Worm (Caenorhabditis elegans) whole organism, L3 larva: ENCODE data around the gene ugt-48.

Experiments used
- R02D3.7 ChIP-seq: fragments of 150-350 bp; optimal IDR thresholded peaks from 2 replicates; lab custom pipeline; 2014; ENCODE audit warnings: missing biosample characterization, missing genetic modification characterization
- ZK546.5 ChIP-seq: sonication (generic microtip); optimal IDR thresholded peaks from 2 replicates; lab custom pipeline; 2017; ENCODE audit warnings: missing biosample characterization, missing genetic modification characterization
- aly-2 ChIP-seq: fragments of 150-350 bp; optimal IDR thresholded peaks from 2 replicates; lab custom pipeline; 2014; ENCODE audit warnings: missing biosample characterization, missing genetic modification characterization
- ama-1 ChIP-seq: fragments of 150-350 bp; optimal IDR thresholded peaks from 2 replicates; lab custom pipeline; 2018
- ceh-28 ChIP-seq: fragments of 150-350 bp; optimal IDR thresholded peaks from 2 replicates; lab custom pipeline; 2014; ENCODE audit warnings: missing biosample characterization, missing genetic modification reagents, missing genetic modification characterization
- ceh-9 ChIP-seq: sonication (generic microtip); optimal IDR thresholded peaks from 2 replicates; lab custom pipeline; 2018; ENCODE audit warnings: missing biosample characterization, missing genetic modification characterization
- egl-5 ChIP-seq: fragments of 150-350 bp; optimal IDR thresholded peaks from 2 replicates; lab custom pipeline; 2017; ENCODE audit warnings: missing biosample characterization, missing genetic modification reagents, missing genetic modification characterization, inconsistent platforms
- elt-1 ChIP-seq: fragments of 150-350 bp; optimal IDR thresholded peaks from 2 replicates; lab custom pipeline; 2014; ENCODE audit warnings: missing biosample characterization, missing genetic modification characterization
- elt-2 ChIP-seq: sonication (generic microtip); optimal IDR thresholded peaks from 2 replicates; lab custom pipeline; 2016; ENCODE audit warnings: missing genetic modification reagents, mild to moderate bottlenecking, missing genetic modification characterization, missing compliant biosample characterization
- fkh-10 ChIP-seq: sonication (generic microtip); optimal IDR thresholded peaks from 2 replicates; lab custom pipeline; 2017; ENCODE audit warnings: missing biosample characterization, missing genetic modification reagents, missing genetic modification characterization
- fkh-2 ChIP-seq: fragments of 150-350 bp; optimal IDR thresholded peaks from 2 replicates; lab custom pipeline; 2014; ENCODE audit warnings: missing biosample characterization, missing genetic modification reagents, missing genetic modification characterization
- fos-1 ChIP-seq: fragments of 150-350 bp; optimal IDR thresholded peaks from 2 replicates; lab custom pipeline; 2014; ENCODE audit warnings: missing biosample characterization, missing genetic modification characterization
- hmg-11 ChIP-seq: sonication (generic microtip); optimal IDR thresholded peaks from 2 replicates; lab custom pipeline; 2016; ENCODE audit warnings: missing genetic modification characterization, missing compliant biosample characterization
- jun-1 ChIP-seq: fragments of 150-350 bp; optimal IDR thresholded peaks from 2 replicates; lab custom pipeline; 2014; ENCODE audit warnings: missing biosample characterization, missing genetic modification reagents, missing genetic modification characterization
- lin-15B ChIP-seq: fragments of 150-350 bp; optimal IDR thresholded peaks from 2 replicates; lab custom pipeline; 2014; ENCODE audit warnings: missing biosample characterization, missing genetic modification characterization
- lin-39 ChIP-seq: fragments of 150-350 bp; optimal IDR thresholded peaks from 2 replicates; lab custom pipeline; 2018; ENCODE audit warnings: missing biosample characterization, missing genetic modification reagents, missing genetic modification characterization
- lsy-12 ChIP-seq: sonication (generic microtip); optimal IDR thresholded peaks from 2 replicates; lab custom pipeline; 2016; ENCODE audit warnings: mild to moderate bottlenecking, missing genetic modification characterization, missing compliant biosample characterization
- mml-1 ChIP-seq: fragments of 150-350 bp; sonication (generic microtip); optimal IDR thresholded peaks from 3 replicates; lab custom pipeline; 2014; ENCODE audit warnings: missing biosample characterization, missing genetic modification characterization
- nhr-11 ChIP-seq: fragments of 150-350 bp; optimal IDR thresholded peaks from 2 replicates; lab custom pipeline; 2014; ENCODE audit warnings: missing biosample characterization, missing genetic modification characterization
- nhr-237 ChIP-seq: fragments of 150-350 bp; optimal IDR thresholded peaks from 2 replicates; lab custom pipeline; 2014; ENCODE audit warnings: missing biosample characterization, missing genetic modification characterization
- nhr-25 ChIP-seq: sonication (generic microtip); optimal IDR thresholded peaks from 2 replicates; lab custom pipeline; 2017; ENCODE audit warnings: missing biosample characterization, missing genetic modification characterization
- nhr-43 ChIP-seq: sonication (generic microtip); optimal IDR thresholded peaks from 2 replicates; lab custom pipeline; 2016; ENCODE audit warnings: mild to moderate bottlenecking, missing genetic modification characterization, missing compliant biosample characterization; ENCODE audit not compliant: poor library complexity, severe bottlenecking
- nhr-67 ChIP-seq: fragments of 150-350 bp; optimal IDR thresholded peaks from 2 replicates; lab custom pipeline; 2014; ENCODE audit warnings: missing biosample characterization, missing genetic modification characterization
- nhr-76 ChIP-seq: fragments of 150-350 bp; sonication (generic microtip); optimal IDR thresholded peaks from 5 replicates; lab custom pipeline; 2014; ENCODE audit warnings: missing biosample characterization, missing genetic modification characterization
- pha-4 ChIP-seq: fragments of 150-350 bp; optimal IDR thresholded peaks from 2 replicates; lab custom pipeline; 2014; ENCODE audit warnings: missing biosample characterization, missing genetic modification reagents, missing genetic modification characterization
- pqm-1 ChIP-seq: fragments of 150-350 bp; optimal IDR thresholded peaks from 2 replicates; lab custom pipeline; 2017; ENCODE audit warnings: missing biosample characterization, missing genetic modification characterization, inconsistent platforms
- sea-2 ChIP-seq: fragments of 150-350 bp; sonication (generic microtip); optimal IDR thresholded peaks from 4 replicates; lab custom pipeline; 2014; ENCODE audit warnings: missing biosample characterization, missing genetic modification reagents, missing genetic modification characterization
- snpc-4 ChIP-seq: fragments of 150-350 bp; optimal IDR thresholded peaks from 2 replicates; lab custom pipeline; 2014; ENCODE audit warnings: missing biosample characterization, missing genetic modification characterization
- tbx-2 ChIP-seq: sonication (generic microtip); optimal IDR thresholded peaks from 2 replicates; lab custom pipeline; 2016; ENCODE audit warnings: mild to moderate bottlenecking, missing genetic modification characterization, missing compliant biosample characterization
- unc-62 ChIP-seq: fragments of 150-350 bp; sonication (generic microtip); optimal IDR thresholded peaks from 4 replicates; lab custom pipeline; 2014; ENCODE audit warnings: missing biosample characterization, missing genetic modification reagents, missing genetic modification characterization
- ztf-11 ChIP-seq: fragments of 150-350 bp; optimal IDR thresholded peaks from 2 replicates; lab custom pipeline; 2014; ENCODE audit warnings: missing biosample characterization, missing genetic modification characterization
- ztf-4 ChIP-seq: fragments of 150-350 bp; optimal IDR thresholded peaks from 2 replicates; lab custom pipeline; 2014; ENCODE audit warnings: missing biosample characterization, missing genetic modification characterization

Gene ugt-48

DNA sequence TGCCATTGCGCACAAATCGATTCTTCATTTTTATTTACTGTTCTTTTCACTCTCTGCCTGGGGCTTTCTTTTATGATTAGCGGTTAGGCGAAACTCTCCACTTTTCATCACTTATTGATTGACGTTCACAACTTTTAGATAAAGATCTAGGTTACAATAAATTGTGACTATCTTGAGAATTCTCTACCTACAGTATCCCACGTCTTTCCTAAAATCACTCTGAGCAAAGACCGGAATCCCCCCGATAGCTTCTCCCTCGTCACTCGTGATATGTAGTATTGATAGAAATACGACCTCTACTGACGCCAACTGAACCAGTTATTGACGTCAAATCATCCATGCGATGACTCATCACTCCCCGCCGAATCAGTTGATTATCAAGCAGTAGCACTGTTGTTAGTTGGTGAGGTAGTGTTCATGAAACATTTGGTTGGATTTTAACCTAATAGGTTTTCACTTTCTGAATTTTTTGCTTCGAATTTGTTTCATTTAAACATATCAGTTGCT is 26.1 kb downstream of the ugt-48 start, which contains the start of gene hir-1:
Gene hir-1, plus strand, starts transcription at position 405 of the 507 bp plus-strand sequence.
- TF ChIP-seq pha-4 (tag; lab: Kevin White, UChicago) (peak; percentile 18), nhr-25 (peak; percentile 53), ceh-28 (tag; lab: Kevin White, UChicago) (peak; percentile 18), sea-2 (GFP tag; lab: Kevin White, UChicago) (no peak), jun-1 (tag; lab: Kevin White, UChicago) (peak; percentile 74), fkh-2 (tag; lab: Kevin White, UChicago) (no peak), nhr-237 (no peak), R02D3.7 (no peak), fos-1 (tag; lab: Kevin White, UChicago) (no peak), nhr-43 (no peak), ztf-4 (no peak), ZK546.5 (tag; lab: Kevin White, UChicago) (no peak), hmg-11 (no peak), lsy-12 (tag; lab: Kevin White, UChicago) (no peak), tbx-2 (tag; lab: Kevin White, UChicago) (no peak), lin-15B (no peak), elt-1 (no peak), lin-39 (tag; lab: Kevin White, UChicago) (no peak), unc-62 (GFP tag; lab: Kevin White, UChicago) (no peak), nhr-67 (tag; lab: Kevin White, UChicago) (no peak), nhr-11 (tag; lab: Kevin White, UChicago) (no peak), aly-2 (no peak)
- TF ChIP-seq, all 47 proteins: peak for 4

DNA sequence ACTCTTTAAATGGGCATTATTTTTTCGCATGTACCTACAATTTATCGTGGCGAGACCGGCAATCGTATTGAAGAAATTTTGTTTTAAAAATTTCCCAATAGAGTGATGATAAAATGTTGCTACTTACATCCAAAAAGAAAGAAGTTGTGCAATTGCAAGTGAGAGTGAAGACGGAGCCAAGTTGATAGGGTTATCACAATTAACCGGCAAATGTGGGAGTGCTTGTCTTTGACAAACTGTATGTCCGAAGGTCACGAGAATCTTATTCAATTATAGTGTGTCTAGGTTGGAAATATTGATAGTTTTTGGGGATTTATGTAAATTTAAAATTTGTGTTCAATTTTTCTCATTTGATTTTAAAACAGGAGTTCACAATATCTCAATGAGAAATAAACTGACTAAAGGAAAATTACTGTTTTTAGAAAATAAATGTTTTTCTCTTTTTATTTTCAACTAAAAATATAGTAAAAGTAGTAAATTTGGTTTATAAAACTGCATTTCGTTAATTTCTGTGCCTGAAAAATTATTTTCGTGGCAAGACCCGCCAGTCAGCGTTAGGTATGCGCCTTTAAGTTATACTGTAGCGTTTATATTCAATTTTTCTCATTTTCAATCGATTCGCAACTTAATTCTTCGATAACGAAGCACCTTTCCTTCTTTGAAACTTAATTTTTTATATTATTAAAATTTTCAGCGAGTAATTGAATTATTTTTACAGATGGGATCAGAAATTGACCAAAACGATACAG is 34.1 kb downstream of the ugt-48 start, which contains the start of the genes hpo-15 and mms-19:
Gene hpo-15, minus strand, starts transcription at position 201 of the 749 bp plus-strand sequence.
Gene mms-19, plus strand, starts transcription at position 719 of the 749 bp plus-strand sequence.
- peak; percentile 60 for TF ChIP-seq elt-2
- peak; percentile 23 for TF ChIP-seq pqm-1 (tag; lab: Kevin White, UChicago)
- TF ChIP-seq nhr-76: no peak
- TF ChIP-seq mml-1 (tag; lab: Kevin White, UChicago): no peak

DNA sequence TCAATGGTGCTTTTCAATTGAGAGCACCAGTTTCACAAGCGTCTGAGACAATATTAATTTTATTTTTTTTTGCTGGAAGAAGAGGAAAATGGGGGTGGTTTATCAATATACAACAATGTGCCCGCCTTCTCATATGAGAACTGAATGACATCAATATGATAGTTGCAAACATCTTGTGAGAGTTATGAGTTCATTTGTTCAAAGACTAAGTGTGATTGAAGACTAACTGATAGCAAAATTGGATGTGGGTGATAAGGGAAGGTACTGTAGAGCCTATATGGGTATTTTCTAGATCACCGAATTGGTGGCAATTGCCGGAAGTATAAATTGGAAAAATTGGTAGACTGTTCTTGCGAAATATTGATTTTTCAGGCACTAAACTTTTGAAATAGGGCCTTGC is 35.3 kb downstream of the ugt-48 start:
- TF ChIP-seq ceh-28 (tag; lab: Kevin White, UChicago): peak; percentile 4
- no peak for TF ChIP-seq snpc-4 (tag; lab: Kevin White, UChicago)
- peak; percentile 95 for TF ChIP-seq pqm-1 (tag; lab: Kevin White, UChicago)
- no peak for TF ChIP-seq egl-5 (tag; lab: Kevin White, UChicago)
- TF ChIP-seq jun-1 (tag; lab: Kevin White, UChicago): peak; percentile 58
- no peak for TF ChIP-seq ama-1 (lab: Kevin White, UChicago)
- TF ChIP-seq fkh-10 (GFP tag; lab: Kevin White, UChicago): no peak
- TF ChIP-seq ztf-11: no peak
- TF ChIP-seq nhr-76: no peak
- peak; percentile 93 for TF ChIP-seq elt-2

DNA sequence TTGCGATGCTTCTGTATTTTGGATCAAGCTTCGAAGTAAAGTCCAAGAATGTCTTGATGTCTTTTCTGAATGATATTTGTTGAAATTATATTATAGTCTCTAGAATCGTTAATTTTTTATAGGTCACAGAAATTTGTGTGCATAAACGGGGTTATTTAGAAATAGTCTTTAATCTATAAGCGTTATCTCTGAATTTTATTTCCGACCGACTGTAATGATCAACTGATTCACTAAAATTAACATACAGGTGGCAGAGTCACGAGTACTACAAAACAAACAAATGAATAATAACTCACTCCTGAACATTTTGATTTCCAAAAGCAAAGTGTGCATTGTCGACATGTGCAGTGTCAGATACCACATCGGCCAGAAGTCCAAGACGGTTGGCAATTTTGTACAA is 36.1 kb downstream of the ugt-48 start:
- TF ChIP-seq nhr-237: no peak
- peak; percentile 0 for TF ChIP-seq jun-1 (tag; lab: Kevin White, UChicago)
- peak; percentile 81 for TF ChIP-seq pqm-1 (tag; lab: Kevin White, UChicago)
- no peak for TF ChIP-seq nhr-76
- peak; percentile 9 for TF ChIP-seq pha-4 (tag; lab: Kevin White, UChicago)
- peak; percentile 64 for TF ChIP-seq elt-2

DNA sequence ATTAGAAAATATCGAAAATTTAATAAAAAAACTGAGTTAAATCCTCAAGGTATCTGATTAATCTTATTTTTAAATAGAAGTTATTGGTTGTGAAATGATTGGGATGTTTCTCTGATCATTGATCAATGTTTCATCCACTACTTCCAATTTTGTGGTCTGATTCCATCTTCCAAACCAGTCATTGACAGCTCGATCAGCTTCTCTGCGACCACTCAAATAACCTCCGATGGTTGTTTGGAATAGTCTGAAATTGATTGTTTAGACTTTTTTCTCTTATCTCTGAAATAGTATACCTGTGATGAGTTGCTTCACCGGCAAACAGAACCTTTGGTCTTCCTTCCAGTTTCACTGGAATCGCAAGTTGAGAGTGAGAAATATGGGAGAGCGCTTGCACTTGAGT is 37.9 kb downstream of the ugt-48 start:
- TF ChIP-seq pqm-1 (tag; lab: Kevin White, UChicago): peak; percentile 3
- TF ChIP-seq ceh-9 (tag; lab: Kevin White, UChicago): no peak
- TF ChIP-seq elt-2: peak; percentile 15
- peak; percentile 47 for TF ChIP-seq ama-1 (lab: Kevin White, UChicago)
